Worm (Caenorhabditis elegans): ENCODE measurements around the gene Y56A3A.31.

DNA sequence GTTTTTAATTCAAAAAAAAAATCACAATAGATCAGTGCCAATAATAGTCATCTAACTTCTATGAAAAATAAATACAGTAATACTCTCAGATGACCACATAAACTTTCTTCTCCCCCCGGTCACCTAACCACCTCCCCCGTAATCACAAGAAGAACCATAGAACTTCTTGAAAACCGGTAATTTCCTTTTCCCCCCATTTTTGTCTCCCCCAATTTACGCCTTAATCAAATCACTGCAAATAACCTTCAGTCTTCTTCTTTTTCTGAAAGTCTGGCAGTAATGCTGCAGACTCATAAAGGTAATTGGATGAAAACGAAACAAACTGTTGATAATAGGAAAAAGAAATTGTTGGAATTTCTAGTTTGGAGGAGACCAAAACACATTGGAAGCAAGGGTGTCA is 40.2 kb downstream of the Y56A3A.31 start:
- TF ChIP-seq sea-2 (GFP tag; optimal IDR thresholded peaks at IDR 0.05) (no peak), nhr-12 (tag; optimal IDR thresholded peaks at IDR 0.05) (no peak), ztf-11 (tag; optimal IDR thresholded peaks at IDR 0.05) (no peak), pqm-1 (tag; optimal IDR thresholded peaks at IDR 0.05) (no peak), nhr-76 (tag; optimal IDR thresholded peaks at IDR 0.05) (no peak), ama-1 (optimal IDR thresholded peaks at IDR 0.05) (no peak), unc-62 (GFP tag; optimal IDR thresholded peaks at IDR 0.05) (no peak), elt-2 (tag; optimal IDR thresholded peaks at IDR 0.05) (no peak), lsy-12 (tag; optimal IDR thresholded peaks at IDR 0.05) (no peak), skn-1 (tag; optimal IDR thresholded peaks at IDR 0.05) (no peak), fos-1 (tag; optimal IDR thresholded peaks at IDR 0.05) (no peak)

Data from whole organism, L3 larva.